Fruit fly (Drosophila melanogaster) whole organism, pupa: ENCODE data around the gene CG14223.

ENCODE experiments used
- CG12605 ChIP-seq: fragments of 200-800 bp; sonication (Bioruptor generic); IDR thresholded peaks from 2 replicates; pipeline ENCODE4 v1.3.6; 2022; ENCODE audit warnings: missing biosample characterization, missing genetic modification characterization
- CG17806 ChIP-seq: fragments of 200-800 bp; sonication (Bioruptor generic); optimal IDR thresholded peaks from 2 replicates; lab custom pipeline; 2018; ENCODE audit warnings: missing biosample characterization, mild to moderate bottlenecking, missing genetic modification characterization, moderate library complexity
- fd96Ca ChIP-seq: fragments of 200-800 bp; sonication (Bioruptor generic); IDR thresholded peaks from 3 replicates; pipeline ENCODE4 v1.3.6; 2022; ENCODE audit warnings: missing biosample characterization, missing genetic modification characterization
- gl ChIP-seq: fragments of 200-800 bp; sonication (Bioruptor generic); optimal IDR thresholded peaks from 2 replicates; lab custom pipeline; 2018; ENCODE audit warnings: missing biosample characterization, mild to moderate bottlenecking, missing genetic modification characterization

dm6 chrX:19611226-19611625 is 52.5 kb downstream of the CG14223 start, which contains the start of the genes Shawn and Tyler:
- no peak for TF ChIP-seq CG12605 (GFP tag; lab: Robert Waterston, UW)
- no peak for TF ChIP-seq fd96Ca (GFP tag; lab: Robert Waterston, UW)
- TF ChIP-seq gl (tag; lab: Kevin White, UChicago) = no peak
- TF ChIP-seq CG17806 (tag; lab: Kevin White, UChicago) = no peak
